Worm (Caenorhabditis elegans) whole organism, early embryonic: ENCODE results near the gene F14D2.11.

Source experiments
- B0310.2 ChIP-seq: sonication (generic microtip); optimal IDR thresholded peaks from 2 replicates; lab custom pipeline; 2016; ENCODE audit warnings: mild to moderate bottlenecking, missing genetic modification characterization, missing compliant biosample characterization
- F13C5.2 ChIP-seq: sonication (generic microtip); optimal IDR thresholded peaks from 2 replicates; lab custom pipeline; 2017; ENCODE audit warnings: mild to moderate bottlenecking, missing genetic modification characterization, inconsistent platforms, missing compliant biosample characterization
- aly-1 ChIP-seq: sonication (generic microtip); optimal IDR thresholded peaks from 2 replicates; lab custom pipeline; 2016; ENCODE audit warnings: missing genetic modification characterization, missing compliant biosample characterization
- ama-1 ChIP-seq: fragments of 150-350 bp; optimal IDR thresholded peaks from 2 replicates; lab custom pipeline; 2014
- ceh-13 ChIP-seq: fragments of 200-800 bp; sonication (Bioruptor generic); optimal IDR thresholded peaks from 2 replicates; lab custom pipeline; 2018; ENCODE audit warnings: mild to moderate bottlenecking, missing genetic modification characterization, missing compliant biosample characterization
- ceh-36 ChIP-seq: sonication (generic microtip); optimal IDR thresholded peaks from 2 replicates; lab custom pipeline; 2016; ENCODE audit warnings: missing genetic modification characterization, inconsistent platforms, missing compliant biosample characterization
- ets-7 ChIP-seq: sonication (generic microtip); optimal IDR thresholded peaks from 2 replicates; lab custom pipeline; 2016; ENCODE audit warnings: missing genotype, missing genetic modification characterization, missing compliant biosample characterization
- flt-1 ChIP-seq: fragments of 200-800 bp; sonication (Bioruptor generic); IDR thresholded peaks from 2 replicates; pipeline ENCODE4 v1.3.6; 2022; ENCODE audit warnings: missing genetic modification characterization, missing compliant biosample characterization
- hmbx-1 ChIP-seq: sonication (generic microtip); optimal IDR thresholded peaks from 2 replicates; lab custom pipeline; 2016; ENCODE audit warnings: mild to moderate bottlenecking, missing genetic modification characterization, missing compliant biosample characterization
- hmg-4 ChIP-seq: fragments of 200-800 bp; sonication (Bioruptor generic); optimal IDR thresholded peaks from 2 replicates; lab custom pipeline; 2018; ENCODE audit warnings: mild to moderate bottlenecking, missing genetic modification characterization, missing compliant biosample characterization
- hnd-1 ChIP-seq: sonication (generic microtip); optimal IDR thresholded peaks from 2 replicates; lab custom pipeline; 2016; ENCODE audit warnings: missing genetic modification characterization, missing compliant biosample characterization
- pes-1 ChIP-seq: fragments of 200-800 bp; sonication (Bioruptor generic); IDR thresholded peaks from 2 replicates; pipeline ENCODE4 v1.3.6; 2022; ENCODE audit warnings: missing genetic modification reagents, missing genetic modification characterization, missing compliant biosample characterization
- scrt-1 ChIP-seq: fragments of 200-800 bp; sonication (Bioruptor generic); IDR thresholded peaks from 2 replicates; pipeline ENCODE4 v1.3.6; 2022; ENCODE audit warnings: missing genetic modification characterization, missing compliant biosample characterization
- sea-1 ChIP-seq: fragments of 200-800 bp; sonication (Bioruptor generic); conservative IDR thresholded peaks from 2 replicates; pipeline ENCODE4 v1.3.6; 2022; ENCODE audit warnings: missing genetic modification characterization, missing compliant biosample characterization
- tbx-11 ChIP-seq: fragments of 200-800 bp; sonication (Bioruptor generic); IDR thresholded peaks from 2 replicates; pipeline ENCODE4 v1.3.6; 2022; ENCODE audit warnings: missing genetic modification characterization, missing compliant biosample characterization
- tbx-37 ChIP-seq: fragments of 200-800 bp; sonication (Bioruptor generic); conservative IDR thresholded peaks from 2 replicates; pipeline ENCODE4 v1.3.6; 2022; ENCODE audit warnings: missing genetic modification reagents, missing genetic modification characterization, missing compliant biosample characterization
- tra-4 ChIP-seq: sonication (generic microtip); optimal IDR thresholded peaks from 2 replicates; lab custom pipeline; 2017; ENCODE audit warnings: missing genetic modification characterization, missing compliant biosample characterization

F14D2.11 gene

DNA sequence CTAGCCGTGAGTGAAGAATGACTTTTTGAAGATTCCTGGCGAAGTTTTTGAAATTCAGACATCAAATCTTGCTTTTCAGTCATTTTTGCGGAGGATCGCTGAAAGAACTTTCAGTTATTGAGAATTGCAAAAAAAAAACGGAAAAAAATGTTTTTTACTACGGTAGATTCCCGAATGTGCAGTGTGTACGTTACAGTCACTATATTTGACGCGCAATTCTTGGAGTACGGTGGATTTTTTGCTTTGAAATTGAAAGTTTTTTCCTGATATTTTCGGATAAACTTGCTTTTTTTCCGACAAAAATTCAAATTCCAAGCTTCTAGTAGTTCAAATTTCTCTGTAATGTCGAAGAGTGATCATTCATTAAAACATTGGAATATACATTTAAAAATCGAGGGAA, at the start of gene F14D2.11:
TSS of gene F14D2.11 (minus strand) at position 101 of the 400 bp plus-strand sequence.
- no peak for TF ChIP-seq aly-1
- no peak for TF ChIP-seq F13C5.2 (tag; lab: Kevin White, UChicago)
- TF ChIP-seq B0310.2 (tag; lab: Kevin White, UChicago) = no peak
- no peak for TF ChIP-seq hmbx-1 (tag; lab: Kevin White, UChicago)
- no peak for TF ChIP-seq tbx-11 (GFP tag; lab: Robert Waterston, UW)
- no peak for TF ChIP-seq scrt-1 (GFP tag; lab: Robert Waterston, UW)
- no peak for TF ChIP-seq ama-1 (lab: Kevin White, UChicago)
- no peak for TF ChIP-seq hmg-4 (GFP tag; lab: Kevin White, UChicago)
- TF ChIP-seq ets-7 (tag; lab: Kevin White, UChicago) = no peak
- no peak for TF ChIP-seq tbx-37
- TF ChIP-seq flt-1 = no peak
- no peak for TF ChIP-seq pes-1 (GFP tag; lab: Robert Waterston, UW)
- no peak for TF ChIP-seq sea-1 (GFP tag; lab: Robert Waterston, UW)
- TF ChIP-seq tra-4 = no peak
- TF ChIP-seq ceh-36 = no peak
- no peak for TF ChIP-seq hnd-1
- no peak for TF ChIP-seq ceh-13 (GFP tag; lab: Kevin White, UChicago)

ce11 chrII:3387503-3387902, 45.6 kb upstream of the F14D2.11 start, which contains the start of gene T06D4.6:
Gene T06D4.6, minus strand, starts transcription at chrII:3387603.
- TF ChIP-seq pes-1 (GFP tag; lab: Robert Waterston, UW) (no peak), ceh-36 (no peak), tbx-37 (no peak)

DNA sequence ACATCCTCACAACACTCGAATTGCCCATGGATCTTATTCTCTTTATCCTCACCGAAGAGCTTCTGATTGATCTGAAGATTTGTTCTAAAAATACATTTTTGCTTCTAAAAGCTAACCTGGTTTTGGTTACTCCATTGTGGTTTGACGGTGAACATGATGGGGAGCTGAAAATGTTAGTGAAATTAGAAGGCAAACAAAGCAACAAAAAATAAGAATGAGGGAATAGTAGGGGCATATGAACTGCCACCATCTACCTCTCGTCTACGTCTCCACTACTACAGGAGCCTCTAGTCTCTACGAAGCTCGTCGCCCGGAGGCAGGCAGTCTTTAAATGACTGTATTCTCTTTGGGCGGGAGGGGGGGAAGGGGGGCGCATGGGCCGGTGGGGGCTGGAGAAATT, 43.8 kb upstream of the F14D2.11 start, which contains the start of gene T06D4.2:
TSS of gene T06D4.2 (minus strand) at position 170 of the 400 bp plus-strand sequence.
- no peak for TF ChIP-seq ets-7 (tag; lab: Kevin White, UChicago)
- no peak for TF ChIP-seq aly-1
- no peak for TF ChIP-seq tra-4
- no peak for TF ChIP-seq ceh-13 (GFP tag; lab: Kevin White, UChicago)
- no peak for TF ChIP-seq hnd-1
- no peak for TF ChIP-seq F13C5.2 (tag; lab: Kevin White, UChicago)
- TF ChIP-seq ceh-36 = no peak
- no peak for TF ChIP-seq flt-1
- no peak for TF ChIP-seq ama-1 (lab: Kevin White, UChicago)
- TF ChIP-seq B0310.2 (tag; lab: Kevin White, UChicago) = no peak
- TF ChIP-seq pes-1 (GFP tag; lab: Robert Waterston, UW) = no peak
- TF ChIP-seq sea-1 (GFP tag; lab: Robert Waterston, UW) = no peak
- no peak for TF ChIP-seq tbx-37
- TF ChIP-seq scrt-1 (GFP tag; lab: Robert Waterston, UW) = no peak
- TF ChIP-seq tbx-11 (GFP tag; lab: Robert Waterston, UW) = no peak

DNA sequence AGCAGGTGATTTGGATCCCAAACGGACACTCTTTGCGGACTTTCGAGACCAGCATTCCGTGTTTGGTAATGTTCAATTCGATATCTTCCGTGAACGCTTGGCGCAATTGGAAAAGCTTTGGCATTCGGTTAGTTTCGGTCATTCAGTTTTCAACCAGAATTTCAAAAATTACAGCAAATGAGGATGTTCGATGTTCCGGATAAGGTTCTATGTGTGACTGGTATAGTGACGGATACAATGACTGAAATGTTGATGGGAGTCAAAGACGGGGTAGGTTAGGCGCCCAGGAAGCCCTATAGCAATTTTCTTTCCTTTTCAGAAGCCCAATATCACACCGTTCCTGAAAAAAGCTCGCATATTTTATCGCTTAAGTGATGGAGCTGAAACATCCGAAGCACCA, 41.2 kb upstream of the F14D2.11 start:
- no peak for TF ChIP-seq B0310.2 (tag; lab: Kevin White, UChicago)
- TF ChIP-seq hmbx-1 (tag; lab: Kevin White, UChicago) = no peak
- no peak for TF ChIP-seq flt-1
- TF ChIP-seq ama-1 (lab: Kevin White, UChicago) = no peak
- no peak for TF ChIP-seq tra-4
- no peak for TF ChIP-seq sea-1 (GFP tag; lab: Robert Waterston, UW)

DNA sequence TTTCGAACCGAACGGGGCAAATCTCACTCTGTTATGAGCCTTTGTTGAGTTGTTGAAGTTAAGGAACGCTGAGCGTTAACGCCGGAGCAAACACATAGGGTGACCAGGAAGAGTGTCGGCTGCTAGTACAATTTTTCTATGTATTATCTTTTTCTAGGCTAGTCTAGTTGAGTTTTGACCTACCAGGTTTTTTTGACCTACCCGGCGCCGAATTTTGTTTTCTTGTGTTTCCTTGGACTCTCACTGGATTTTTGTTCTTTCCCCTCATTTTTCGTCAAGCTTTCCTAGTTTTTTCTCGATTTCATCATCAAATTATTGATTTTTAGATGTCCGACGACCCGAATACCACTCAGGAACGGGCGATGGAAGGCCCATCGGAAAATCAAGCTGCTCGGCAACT, 39.6 kb upstream of the F14D2.11 start, which contains the start of gene T06D4.1:
TSS of gene T06D4.1 (plus strand) at position 321 of the 400 bp plus-strand sequence.
- no peak for TF ChIP-seq ceh-36
- no peak for TF ChIP-seq tbx-37
- no peak for TF ChIP-seq scrt-1 (GFP tag; lab: Robert Waterston, UW)
- TF ChIP-seq aly-1 = no peak
- TF ChIP-seq ceh-13 (GFP tag; lab: Kevin White, UChicago) = no peak
- TF ChIP-seq ets-7 (tag; lab: Kevin White, UChicago) = no peak

DNA sequence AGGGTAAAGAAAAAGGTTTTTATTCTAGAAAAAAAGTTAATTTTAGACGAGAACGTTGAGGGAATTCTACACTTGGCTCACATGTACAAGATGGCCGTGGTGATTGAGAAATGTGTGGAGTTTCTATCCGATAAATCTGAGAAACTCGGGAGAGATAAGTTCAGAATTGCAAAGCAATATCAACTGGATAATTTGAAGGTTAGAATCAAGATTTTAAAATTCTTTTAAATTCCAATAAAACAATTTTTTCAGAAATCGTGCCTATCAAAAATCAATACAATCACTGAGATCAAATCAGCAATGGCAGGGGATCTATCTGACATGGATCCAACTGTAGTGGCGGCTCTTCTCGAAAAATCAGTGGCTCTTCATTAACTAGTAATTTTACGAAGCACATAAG, 36.4 kb upstream of the F14D2.11 start, which contains the start of gene Y49F6C.2:
TSS of gene Y49F6C.2 (plus strand) at position 301 of the 400 bp plus-strand sequence.
- no peak for TF ChIP-seq pes-1 (GFP tag; lab: Robert Waterston, UW)
- no peak for TF ChIP-seq aly-1
- TF ChIP-seq scrt-1 (GFP tag; lab: Robert Waterston, UW) = no peak
- no peak for TF ChIP-seq hmbx-1 (tag; lab: Kevin White, UChicago)
- TF ChIP-seq tra-4 = no peak
- no peak for TF ChIP-seq ceh-36
- TF ChIP-seq ets-7 (tag; lab: Kevin White, UChicago) = no peak
- TF ChIP-seq sea-1 (GFP tag; lab: Robert Waterston, UW) = no peak
- TF ChIP-seq F13C5.2 (tag; lab: Kevin White, UChicago) = no peak
- TF ChIP-seq flt-1 = no peak
- no peak for TF ChIP-seq ceh-13 (GFP tag; lab: Kevin White, UChicago)
- no peak for TF ChIP-seq B0310.2 (tag; lab: Kevin White, UChicago)

DNA sequence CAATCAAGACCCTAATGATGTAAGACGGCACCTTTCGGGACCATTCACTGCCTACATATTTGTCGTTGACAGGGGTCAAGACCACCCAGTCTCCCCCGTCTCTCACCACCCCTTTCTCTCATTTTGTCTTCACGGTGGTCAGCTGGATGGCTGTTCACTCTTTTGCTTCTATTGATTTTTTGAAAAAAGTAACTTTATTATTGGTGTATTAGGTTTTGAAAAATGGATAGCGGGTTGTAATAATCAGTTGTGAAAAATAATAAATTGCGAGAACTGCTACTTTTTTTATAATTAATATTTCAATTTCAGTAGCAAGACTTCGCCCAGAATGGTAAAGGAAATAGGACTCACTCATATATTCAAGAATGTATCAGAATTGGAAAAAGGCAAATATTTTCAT, 34.9 kb upstream of the F14D2.11 start, which contains the start of gene bath-9:
TSS of gene bath-9 (plus strand) at position 301 of the 400 bp plus-strand sequence.
- TF ChIP-seq ama-1 (lab: Kevin White, UChicago) = no peak
- no peak for TF ChIP-seq scrt-1 (GFP tag; lab: Robert Waterston, UW)
- no peak for TF ChIP-seq tbx-37
- no peak for TF ChIP-seq tra-4
- no peak for TF ChIP-seq aly-1
- no peak for TF ChIP-seq F13C5.2 (tag; lab: Kevin White, UChicago)
- TF ChIP-seq ets-7 (tag; lab: Kevin White, UChicago) = no peak
- no peak for TF ChIP-seq sea-1 (GFP tag; lab: Robert Waterston, UW)
- no peak for TF ChIP-seq pes-1 (GFP tag; lab: Robert Waterston, UW)
- TF ChIP-seq tbx-11 (GFP tag; lab: Robert Waterston, UW) = no peak
- TF ChIP-seq ceh-13 (GFP tag; lab: Kevin White, UChicago) = no peak
- TF ChIP-seq ceh-36 = no peak
- no peak for TF ChIP-seq hnd-1
- TF ChIP-seq hmg-4 (GFP tag; lab: Kevin White, UChicago) = no peak
- no peak for TF ChIP-seq hmbx-1 (tag; lab: Kevin White, UChicago)
- no peak for TF ChIP-seq B0310.2 (tag; lab: Kevin White, UChicago)

- no peak for TF ChIP-seq hmg-4 (GFP tag; lab: Kevin White, UChicago)
- no peak for TF ChIP-seq hnd-1
- TF ChIP-seq aly-1 = no peak
- TF ChIP-seq scrt-1 (GFP tag; lab: Robert Waterston, UW) = no peak
- no peak for TF ChIP-seq tra-4
- no peak for TF ChIP-seq ets-7 (tag; lab: Kevin White, UChicago)
- TF ChIP-seq flt-1 = no peak
- no peak for TF ChIP-seq ceh-13 (GFP tag; lab: Kevin White, UChicago)
- no peak for TF ChIP-seq F13C5.2 (tag; lab: Kevin White, UChicago)
- TF ChIP-seq pes-1 (GFP tag; lab: Robert Waterston, UW) = no peak
- no peak for TF ChIP-seq ceh-36
- TF ChIP-seq B0310.2 (tag; lab: Kevin White, UChicago) = no peak
- no peak for TF ChIP-seq sea-1 (GFP tag; lab: Robert Waterston, UW)
- TF ChIP-seq tbx-37 = no peak
- TF ChIP-seq ama-1 (lab: Kevin White, UChicago) = no peak
- no peak for TF ChIP-seq hmbx-1 (tag; lab: Kevin White, UChicago)
- TF ChIP-seq tbx-11 (GFP tag; lab: Robert Waterston, UW) = no peak
Measured at ce11 chrII:3375302-3375701, 33.4 kb upstream of the F14D2.11 start.
